Worm (Caenorhabditis elegans): ENCODE data around the gene exos-9.

The exos-9 gene

ce11 chrIII:7155631-7156030 is 42.2 kb downstream of the exos-9 start (continued):
- TF ChIP-seq ceh-44 (GFP tag; IDR thresholded peaks at IDR 0.05): no peak
- TF ChIP-seq ZK337.2 (GFP tag; IDR thresholded peaks at IDR 0.05): no peak
- peak; percentile 40 for TF ChIP-seq lir-3 (tag; optimal IDR thresholded peaks at IDR 0.05)
- peak; percentile 83 for TF ChIP-seq saeg-2 (GFP tag; IDR thresholded peaks at IDR 0.05)
- TF ChIP-seq nhr-25 (tag; optimal IDR thresholded peaks at IDR 0.05; ENCODE audit: borderline replicate concordance, insufficient read depth): peak; percentile 83
- TF ChIP-seq hlh-11 (tag; optimal IDR thresholded peaks at IDR 0.05): peak; percentile 97
- peak; percentile 92 for TF ChIP-seq nhr-28 (tag; optimal IDR thresholded peaks at IDR 0.05)
- no peak for TF ChIP-seq nhr-41 (GFP tag; IDR thresholded peaks at IDR 0.05)
- TF ChIP-seq dmd-8 (GFP tag; IDR thresholded peaks at IDR 0.05): no peak
- no peak for TF ChIP-seq lin-39 (tag; optimal IDR thresholded peaks at IDR 0.05)
- TF ChIP-seq aha-1 (tag): peak; percentile 93
- no peak for TF ChIP-seq mxl-2 (GFP tag; conservative IDR thresholded peaks at IDR 0.05)
- TF ChIP-seq hmg-1.1 (GFP tag; IDR thresholded peaks at IDR 0.05): peak; percentile 95
- 0 out of 2 replicates have a peak, but pooled peaks have one; percentile 46 for TF ChIP-seq zfp-3 (GFP tag; conservative IDR thresholded peaks at IDR 0.05)
- peak; percentile 13 for TF ChIP-seq ces-1 (GFP tag; optimal IDR thresholded peaks at IDR 0.05)
- TF ChIP-seq unc-39 (tag; optimal IDR thresholded peaks at IDR 0.05): no peak
- peak; percentile 74 for TF ChIP-seq dpl-1 (GFP tag; optimal IDR thresholded peaks at IDR 0.05)
- 0 out of 2 replicates have a peak, but pooled peaks have one; percentile 18 for TF ChIP-seq lin-29 (GFP tag; IDR thresholded peaks at IDR 0.05)
- TF ChIP-seq tra-1 (GFP tag; IDR thresholded peaks at IDR 0.05): peak; percentile 63
- no peak for TF ChIP-seq attf-4 (tag; optimal IDR thresholded peaks at IDR 0.05)
- TF ChIP-seq hif-1 (tag; optimal IDR thresholded peaks at IDR 0.05): peak; percentile 23 to 82
- TF ChIP-seq unc-62 (GFP tag; optimal IDR thresholded peaks at IDR 0.05 in 1 of 2): peak in 1 of 2 experiments; percentile 96
- no peak for TF ChIP-seq unc-62 (tag; optimal IDR thresholded peaks at IDR 0.05)
- TF ChIP-seq ceh-28 (tag; optimal IDR thresholded peaks at IDR 0.05): peak; percentile 27
- no peak for TF ChIP-seq Y105C5A.15 (GFP tag; IDR thresholded peaks at IDR 0.05)
- TF ChIP-seq ceh-20 (GFP tag; IDR thresholded peaks at IDR 0.05): peak; percentile 86
- TF ChIP-seq spr-1 (tag; optimal IDR thresholded peaks at IDR 0.05): peak; percentile 77
- no peak for TF ChIP-seq madf-5 (GFP tag; IDR thresholded peaks at IDR 0.05)
- TF ChIP-seq Y48G9A.11 (GFP tag; IDR thresholded peaks at IDR 0.05): no peak
- peak; percentile 57 for TF ChIP-seq fos-1 (tag; optimal IDR thresholded peaks at IDR 0.05)
- no peak for TF ChIP-seq skn-1 (tag; optimal IDR thresholded peaks at IDR 0.05)
- peak; percentile 64; the same call in 1 of the 2 replicates for TF ChIP-seq dmd-9 (GFP tag; IDR thresholded peaks at IDR 0.05)
- peak; percentile 92 for TF ChIP-seq rbr-2 (tag; optimal IDR thresholded peaks at IDR 0.05)
- peak; percentile 94 for TF ChIP-seq mep-1 (tag; optimal IDR thresholded peaks at IDR 0.05)
- peak; percentile 96 for TF ChIP-seq fkh-10 (GFP tag; optimal IDR thresholded peaks at IDR 0.05)
- no peak for TF ChIP-seq snpc-4 (tag; optimal IDR thresholded peaks at IDR 0.05)
- peak; percentile 78 for TF ChIP-seq pha-4 (GFP tag; IDR thresholded peaks at IDR 0.05)
- peak; percentile 96 for TF ChIP-seq pha-4 (tag; optimal IDR thresholded peaks at IDR 0.05)
- peak; percentile 63 for TF ChIP-seq duxl-1 (tag; optimal IDR thresholded peaks at IDR 0.05; ENCODE audit: poor library complexity)
- peak; percentile 52 to 75 for TF ChIP-seq daf-16 (GFP tag; optimal IDR thresholded peaks at IDR 0.05)
- peak; percentile 82 for TF ChIP-seq daf-16 (tag; optimal IDR thresholded peaks at IDR 0.05)
- peak; percentile 75 for TF ChIP-seq nhr-10 (tag; optimal IDR thresholded peaks at IDR 0.05)
- TF ChIP-seq nhr-42 (GFP tag; IDR thresholded peaks at IDR 0.05): peak; percentile 70; the same call in 1 of the 2 replicates
- TF ChIP-seq D1046.2 (GFP tag; IDR thresholded peaks at IDR 0.05): no peak
- TF ChIP-seq egl-27 (tag; optimal IDR thresholded peaks at IDR 0.05): no peak
- TF ChIP-seq spr-3 (GFP tag; optimal IDR thresholded peaks at IDR 0.05): peak; percentile 20
- peak; percentile 26 for TF ChIP-seq Y5F2A.4 (GFP tag; optimal IDR thresholded peaks at IDR 0.05)

All from whole organism, L4 larva.